Fruit fly (Drosophila melanogaster) whole organism, wandering third instar larva: Measurements from ENCODE around the gene Sodh2.

Experiments used
- Abd-B ChIP-seq: fragments of >200 bp; optimal IDR thresholded peaks from 2 replicates; lab custom pipeline; 2017; ENCODE audit warnings: missing biosample characterization, missing genetic modification characterization
- CG32264 ChIP-seq: fragments of 200-800 bp; sonication (Bioruptor generic); optimal IDR thresholded peaks from 2 replicates; lab custom pipeline; 2016; ENCODE audit warnings: missing biosample characterization, missing genetic modification characterization
- CG9705 ChIP-seq: fragments of 200-800 bp; sonication (Bioruptor generic); optimal IDR thresholded peaks from 2 replicates; lab custom pipeline; 2018; ENCODE audit warnings: missing biosample characterization, mild to moderate bottlenecking, missing genetic modification characterization
- Dif ChIP-seq: fragments of 200-275, 200-300 bp; sonication (Bioruptor generic); optimal IDR thresholded peaks from 2 replicates; lab custom pipeline; 2018; ENCODE audit warnings: missing biosample characterization, missing genetic modification characterization; ENCODE audit not compliant: partially characterized antibody
- GATAd ChIP-seq: sonication (Bioruptor generic); optimal IDR thresholded peaks from 2 replicates; lab custom pipeline; 2016; ENCODE audit warnings: missing biosample characterization, missing genetic modification characterization
- HLH106 ChIP-seq: fragments of 200-800 bp; optimal IDR thresholded peaks from 3 replicates; lab custom pipeline; 2019; ENCODE audit warnings: missing biosample characterization, mild to moderate bottlenecking, missing genetic modification characterization, moderate library complexity
- Hnf4 ChIP-seq: fragments of 200-800 bp; sonication (Bioruptor generic); optimal IDR thresholded peaks from 2 replicates; lab custom pipeline; 2016; ENCODE audit warnings: missing biosample characterization, mild to moderate bottlenecking, missing genetic modification characterization
- Hr78 ChIP-seq: fragments of >200 bp; optimal IDR thresholded peaks from 2 replicates; lab custom pipeline; 2017; ENCODE audit warnings: missing biosample characterization, missing genetic modification characterization
- Jra ChIP-seq: sonication (Bioruptor generic); optimal IDR thresholded peaks from 2 replicates; lab custom pipeline; 2016; ENCODE audit warnings: missing biosample characterization, missing genetic modification characterization
- Mio ChIP-seq: sonication (Bioruptor generic); optimal IDR thresholded peaks from 2 replicates; lab custom pipeline; 2016; ENCODE audit warnings: missing biosample characterization, missing genetic modification characterization
- Myc ChIP-seq: fragments of >200 bp; optimal IDR thresholded peaks from 2 replicates; lab custom pipeline; 2017
- N ChIP-seq: fragments of >200 bp; optimal IDR thresholded peaks from 2 replicates; lab custom pipeline; 2018; ENCODE audit warnings: missing biosample characterization, missing external identifiers, missing genetic modification characterization
- OdsH ChIP-seq: fragments of 200-800 bp; sonication (Bioruptor generic); optimal IDR thresholded peaks from 2 replicates; lab custom pipeline; 2016; ENCODE audit warnings: missing biosample characterization, mild to moderate bottlenecking, missing genetic modification characterization
- Rel ChIP-seq, 2 experiments: fragments of 200-800 bp; sonication (Bioruptor generic) in 1 of 2; optimal IDR thresholded peaks; 2 replicates in 1 of 2; 3 replicates in 1 of 2; lab custom pipeline; 2016 to 2019; ENCODE audit warnings: mild to moderate bottlenecking in 2 of 2, missing biosample characterization in 2 of 2, missing genetic modification characterization in 2 of 2, moderate library complexity in 1 of 2
- Sp1 ChIP-seq: fragments of 200-800 bp; sonication (Bioruptor generic); optimal IDR thresholded peaks from 3 replicates; lab custom pipeline; 2019; ENCODE audit warnings: missing biosample characterization, mild to moderate bottlenecking, missing genetic modification characterization, moderate library complexity
- br ChIP-seq: fragments of 200-800 bp; sonication (Bioruptor generic); optimal IDR thresholded peaks from 2 replicates; lab custom pipeline; 2016; ENCODE audit warnings: missing biosample characterization, missing genetic modification characterization
- brk ChIP-seq: fragments of 200-800 bp; sonication (Bioruptor generic); optimal IDR thresholded peaks from 2 replicates; lab custom pipeline; 2016; ENCODE audit warnings: missing biosample characterization, mild to moderate bottlenecking, missing genetic modification characterization
- dl ChIP-seq, 2 experiments: fragments of 175-275, 200-275 bp in 1 of 2; fragments of 200-275 bp in 1 of 2; sonication (Bioruptor generic); optimal IDR thresholded peaks; lab custom pipeline; 2018; ENCODE audit warnings: mild to moderate bottlenecking in 2 of 2, missing biosample characterization in 2 of 2, missing genetic modification characterization in 2 of 2, moderate library complexity in 2 of 2; ENCODE audit not compliant: partially characterized antibody in 2 of 2, insufficient read depth in 1 of 2
- dmrt93B ChIP-seq: fragments of 200-800 bp; sonication (Bioruptor generic); optimal IDR thresholded peaks from 2 replicates; lab custom pipeline; 2018; ENCODE audit warnings: missing biosample characterization, mild to moderate bottlenecking, missing genetic modification characterization
- ey ChIP-seq: fragments of 200-800 bp; sonication (Bioruptor generic); optimal IDR thresholded peaks from 2 replicates; lab custom pipeline; 2016; ENCODE audit warnings: missing biosample characterization, missing genetic modification characterization
- foxo ChIP-seq, 2 experiments: fragments of 200-800 bp; sonication (Bioruptor generic); optimal IDR thresholded peaks; 2 replicates in 1 of 2; 3 replicates in 1 of 2; lab custom pipeline; 2016 to 2017; ENCODE audit warnings: missing biosample characterization in 2 of 2, missing genetic modification characterization in 2 of 2
- h ChIP-seq: fragments of 200-800 bp; sonication (Bioruptor generic); optimal IDR thresholded peaks from 3 replicates; lab custom pipeline; 2016; ENCODE audit warnings: missing biosample characterization, mild to moderate bottlenecking, missing genetic modification characterization
- jim ChIP-seq: fragments of 175-275, 200-325 bp; sonication (Bioruptor generic); optimal IDR thresholded peaks from 2 replicates; lab custom pipeline; 2016; ENCODE audit warnings: missing biosample characterization, mild to moderate bottlenecking, missing genetic modification characterization
- lola ChIP-seq: fragments of >200 bp; optimal IDR thresholded peaks from 2 replicates; lab custom pipeline; 2017; ENCODE audit warnings: missing biosample characterization, missing genetic modification characterization
- pan ChIP-seq: fragments of >200 bp; optimal IDR thresholded peaks from 2 replicates; lab custom pipeline; 2017
- psq ChIP-seq: fragments of 200-800 bp; sonication (Bioruptor generic); optimal IDR thresholded peaks from 3 replicates; lab custom pipeline; 2017; ENCODE audit warnings: missing biosample characterization, mild to moderate bottlenecking, missing genetic modification characterization, moderate library complexity
- rgr ChIP-seq: fragments of 200-800 bp; sonication (Bioruptor generic); optimal IDR thresholded peaks from 3 replicates; lab custom pipeline; 2016; ENCODE audit warnings: missing biosample characterization, mild to moderate bottlenecking, missing genetic modification characterization
- sage ChIP-seq: fragments of 200-800 bp; sonication (Bioruptor generic); optimal IDR thresholded peaks from 2 replicates; lab custom pipeline; 2016; ENCODE audit warnings: missing biosample characterization, mild to moderate bottlenecking, missing genetic modification characterization
- sv ChIP-seq: fragments of 200-800 bp; sonication (Bioruptor generic); optimal IDR thresholded peaks from 3 replicates; lab custom pipeline; 2016; ENCODE audit warnings: missing biosample characterization, missing genetic modification characterization
- tai ChIP-seq: sonication (Bioruptor generic); optimal IDR thresholded peaks from 2 replicates; lab custom pipeline; 2016; ENCODE audit warnings: missing biosample characterization, missing genetic modification characterization
- usp ChIP-seq: fragments of >200 bp; optimal IDR thresholded peaks from 2 replicates; lab custom pipeline; 2017; ENCODE audit warnings: missing biosample characterization, missing genetic modification characterization
- woc ChIP-seq: sonication (Bioruptor generic); optimal IDR thresholded peaks from 2 replicates; lab custom pipeline; 2016; ENCODE audit warnings: missing biosample characterization, mild to moderate bottlenecking, missing genetic modification characterization

The Sodh2 gene

dm6 chr3R:10856618-10857017 lies 19.6 kb upstream of the Sodh2 start, which contains the start of gene CG4570:
Gene CG4570, plus strand, starts transcription at chr3R:10856807.
- no peak for TF ChIP-seq CG9705 (GFP tag; lab: Kevin White, UChicago)
- no peak for TF ChIP-seq Hnf4
- no peak for TF ChIP-seq Abd-B (GFP tag; lab: Kevin White, UChicago)
- no peak for TF ChIP-seq sv (GFP tag; lab: Kevin White, UChicago)

dm6 chr3R:10859713-10860112 lies 16.5 kb upstream of the Sodh2 start, which contains the start of gene CG14694:
Gene CG14694, minus strand, starts transcription at chr3R:10859813.
- no peak for TF ChIP-seq CG9705 (GFP tag; lab: Kevin White, UChicago)
- TF ChIP-seq lola (GFP tag; lab: Kevin White, UChicago): no peak
- no peak for TF ChIP-seq foxo (GFP tag; optimal IDR thresholded peaks at IDR 0.05; lab: Kevin White, UChicago)
- TF ChIP-seq pan (lab: Kevin White, UChicago): no peak
- no peak for TF ChIP-seq HLH106
- no peak for TF ChIP-seq brk (GFP tag; lab: Kevin White, UChicago)
- no peak for TF ChIP-seq OdsH
- no peak for TF ChIP-seq N (GFP tag; lab: Kevin White, UChicago)
- no peak for TF ChIP-seq dmrt93B
- no peak for TF ChIP-seq Hr78 (GFP tag; lab: Kevin White, UChicago)
- TF ChIP-seq sv (GFP tag; lab: Kevin White, UChicago): no peak
- TF ChIP-seq Rel (GFP tag; optimal IDR thresholded peaks at IDR 0.05; lab: Kevin White, UChicago): no peak
- no peak for TF ChIP-seq Rel (tag; optimal IDR thresholded peaks at IDR 0.05; lab: Kevin White, UChicago)
- TF ChIP-seq Mio (GFP tag; lab: Kevin White, UChicago): no peak
- no peak for TF ChIP-seq Sp1
- no peak for TF ChIP-seq CG32264 (GFP tag; lab: Kevin White, UChicago)
- TF ChIP-seq ey (GFP tag; lab: Kevin White, UChicago): no peak

- TF ChIP-seq Myc (lab: Kevin White, UChicago): peak; percentile 39
- TF ChIP-seq h (GFP tag; lab: Kevin White, UChicago): peak; percentile 32
- no peak for TF ChIP-seq jim
- TF ChIP-seq Mio (GFP tag; lab: Kevin White, UChicago): no peak
- no peak for TF ChIP-seq psq
- no peak for TF ChIP-seq Sp1
- peak; percentile 2 for TF ChIP-seq ey (GFP tag; lab: Kevin White, UChicago)
- no peak for TF ChIP-seq Rel (GFP tag; optimal IDR thresholded peaks at IDR 0.05; lab: Kevin White, UChicago)
- peak; percentile 27 for TF ChIP-seq Rel (tag; optimal IDR thresholded peaks at IDR 0.05; lab: Kevin White, UChicago)
- no peak for TF ChIP-seq usp (GFP tag; lab: Kevin White, UChicago)
- TF ChIP-seq CG9705 (GFP tag; lab: Kevin White, UChicago): no peak
- peak; percentile 38 for TF ChIP-seq br (GFP tag; lab: Kevin White, UChicago)
- TF ChIP-seq foxo (GFP tag; optimal IDR thresholded peaks at IDR 0.05; lab: Kevin White, UChicago): peak in 1 of 2 experiments; percentile 41
- TF ChIP-seq HLH106: peak; percentile 13
- peak; percentile 2 for TF ChIP-seq OdsH
Observed at dm6 chr3R:10862773-10863445, 13.3 kb upstream of the Sodh2 start, which contains the start of gene CG6574. Gene CG6574, minus strand, starts transcription at chr3R:10862988.

- TF ChIP-seq Hr78 (GFP tag; lab: Kevin White, UChicago): no peak
- no peak for TF ChIP-seq Mio (GFP tag; lab: Kevin White, UChicago)
- no peak for TF ChIP-seq HLH106
- TF ChIP-seq Sp1: no peak
- TF ChIP-seq Jra (GFP tag; lab: Kevin White, UChicago): no peak
- TF ChIP-seq dmrt93B: no peak
- TF ChIP-seq Abd-B (GFP tag; lab: Kevin White, UChicago): no peak
- no peak for TF ChIP-seq br (GFP tag; lab: Kevin White, UChicago)
- no peak for TF ChIP-seq sage (GFP tag; lab: Kevin White, UChicago)
- TF ChIP-seq N (GFP tag; lab: Kevin White, UChicago): no peak
- no peak for TF ChIP-seq GATAd (GFP tag; lab: Kevin White, UChicago)
- no peak for TF ChIP-seq tai (GFP tag; lab: Kevin White, UChicago)
- TF ChIP-seq rgr (GFP tag; lab: Kevin White, UChicago): no peak
- no peak for TF ChIP-seq woc
- TF ChIP-seq sv (GFP tag; lab: Kevin White, UChicago): no peak
- no peak for TF ChIP-seq Rel (GFP tag; optimal IDR thresholded peaks at IDR 0.05; lab: Kevin White, UChicago)
- TF ChIP-seq Rel (tag; optimal IDR thresholded peaks at IDR 0.05; lab: Kevin White, UChicago): no peak
- no peak for TF ChIP-seq h (GFP tag; lab: Kevin White, UChicago)
Observed at dm6 chr3R:10863446-10863819, 12.8 kb upstream of the Sodh2 start.

dm6 chr3R:10863956-10864355 lies 12.2 kb upstream of the Sodh2 start:
- TF ChIP-seq foxo (GFP tag; optimal IDR thresholded peaks at IDR 0.05; lab: Kevin White, UChicago) (no peak), dl (GFP tag; optimal IDR thresholded peaks at IDR 0.05; lab: Kevin White, UChicago; ENCODE audit: insufficient read depth in 1 of 2, partially characterized antibody in 2 of 2) (no peak), woc (no peak), lola (GFP tag; lab: Kevin White, UChicago) (no peak), Dif (GFP tag; lab: Kevin White, UChicago) (peak; percentile 59)
- TF ChIP-seq, all 38 proteins: peak for 1
